Worm (Caenorhabditis elegans): ENCODE data around the gene F54C9.9.

ce11 chrII:8585036-8585627, 7.3 kb downstream of the F54C9.9 start, which contains the start of gene F54C9.11:
- TF ChIP-seq W03F9.2 (tag; optimal IDR thresholded peaks at IDR 0.05) (no peak), him-1 (tag; optimal IDR thresholded peaks at IDR 0.05) (no peak)
